Worm (Caenorhabditis elegans): ENCODE results near the gene srd-68.

Gene srd-68

DNA sequence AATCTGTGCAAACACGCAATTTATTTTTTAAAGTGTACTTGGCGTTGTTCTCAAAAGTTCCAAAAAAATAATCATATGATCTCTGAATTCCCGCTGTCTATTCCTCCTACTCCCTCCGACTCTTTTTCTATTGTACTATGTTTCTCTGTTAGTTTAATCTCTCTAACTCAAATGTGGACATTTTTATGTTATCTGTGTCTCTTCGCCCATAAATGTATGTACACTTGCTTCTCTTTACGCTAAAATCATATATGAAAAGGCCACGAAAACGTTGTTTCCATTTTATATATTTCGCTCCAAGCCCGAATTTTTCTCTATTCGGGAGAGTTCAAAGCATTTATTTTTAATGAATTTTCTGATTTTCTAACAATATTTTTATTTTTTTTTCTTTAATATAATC lies 8.2 kb upstream of the srd-68 start:
- peak; percentile 3 for TF ChIP-seq pqm-1 (tag; optimal IDR thresholded peaks at IDR 0.05)
- no peak for TF ChIP-seq ztf-4 (tag; optimal IDR thresholded peaks at IDR 0.05)
- TF ChIP-seq elt-2 (tag; optimal IDR thresholded peaks at IDR 0.05) = peak; percentile 25
- peak; percentile 61 for TF ChIP-seq pha-4 (tag; optimal IDR thresholded peaks at IDR 0.05)
- no peak for TF ChIP-seq eor-1 (tag; optimal IDR thresholded peaks at IDR 0.05)
- TF ChIP-seq egl-5 (tag; optimal IDR thresholded peaks at IDR 0.05) = no peak
- TF ChIP-seq fos-1 (tag; optimal IDR thresholded peaks at IDR 0.05) = no peak

DNA sequence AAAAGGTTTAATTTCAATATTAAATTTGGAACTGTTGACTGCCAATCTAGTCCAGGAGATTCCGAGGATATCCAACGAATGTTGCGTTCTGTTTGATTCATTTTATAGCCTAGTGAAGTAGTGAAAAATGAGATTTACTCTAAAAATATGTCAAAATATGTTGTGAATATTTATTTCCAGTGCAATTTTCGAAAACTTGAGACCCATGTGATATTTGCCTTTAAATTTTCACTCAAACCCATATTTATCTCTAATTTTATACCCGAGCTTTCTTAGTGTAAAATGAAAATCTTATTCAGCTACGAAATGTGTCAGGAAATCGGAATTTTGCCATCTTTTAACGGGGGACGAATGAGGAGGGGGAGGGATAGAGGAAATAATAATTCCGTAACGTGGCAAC lies 7.2 kb upstream of the srd-68 start, which contains the start of gene F09C6.16:
F09C6.16 (minus strand) TSS at position 101 of the 400 bp plus-strand sequence.
- TF ChIP-seq ceh-9 (tag; optimal IDR thresholded peaks at IDR 0.05) (no peak), egl-27 (tag; optimal IDR thresholded peaks at IDR 0.05) (no peak), eor-1 (tag; optimal IDR thresholded peaks at IDR 0.05) (no peak), zag-1 (tag; optimal IDR thresholded peaks at IDR 0.05) (no peak)

DNA sequence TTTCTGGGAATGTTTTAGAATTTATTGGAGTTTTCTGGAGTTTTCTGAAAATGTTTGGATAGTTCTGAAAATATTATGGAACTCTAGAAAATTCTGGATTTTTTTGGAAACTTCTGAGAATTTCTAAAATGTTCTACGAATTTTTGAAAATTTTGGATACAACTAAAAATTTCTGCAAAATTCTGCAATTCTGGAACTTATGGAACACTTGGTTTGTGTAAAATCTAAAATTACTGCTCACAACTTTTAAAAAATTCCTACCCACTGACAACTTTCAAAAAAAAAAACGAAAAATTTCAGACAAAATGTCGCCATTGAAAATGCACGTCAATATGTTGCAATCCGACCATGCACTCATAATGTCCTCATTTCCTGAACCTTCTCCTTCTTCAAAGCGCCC lies 2.0 kb upstream of the srd-68 start, which contains the start of gene nhr-262:
nhr-262 (plus strand) TSS at position 301 of the 400 bp plus-strand sequence.
- no peak for TF ChIP-seq nhr-67 (tag; optimal IDR thresholded peaks at IDR 0.05)
- no peak for TF ChIP-seq R02D3.7 (tag; optimal IDR thresholded peaks at IDR 0.05)
- no peak for TF ChIP-seq ztf-4 (tag; optimal IDR thresholded peaks at IDR 0.05)
- TF ChIP-seq lin-39 (tag; optimal IDR thresholded peaks at IDR 0.05) = no peak
- TF ChIP-seq pha-4 (tag; optimal IDR thresholded peaks at IDR 0.05) = no peak
- TF ChIP-seq elt-1 (tag; optimal IDR thresholded peaks at IDR 0.05) = no peak
- no peak for TF ChIP-seq nhr-76 (tag; optimal IDR thresholded peaks at IDR 0.05)
- no peak for TF ChIP-seq fos-1 (tag; optimal IDR thresholded peaks at IDR 0.05)
- TF ChIP-seq sea-2 (GFP tag; optimal IDR thresholded peaks at IDR 0.05) = no peak
- TF ChIP-seq fkh-2 (tag; optimal IDR thresholded peaks at IDR 0.05) = no peak
- TF ChIP-seq nhr-237 (tag; optimal IDR thresholded peaks at IDR 0.05) = no peak
- TF ChIP-seq nhr-25 (tag; optimal IDR thresholded peaks at IDR 0.05) = no peak
- TF ChIP-seq aly-2 (tag; optimal IDR thresholded peaks at IDR 0.05) = no peak
- TF ChIP-seq zag-1 (tag; optimal IDR thresholded peaks at IDR 0.05) = no peak
- TF ChIP-seq pqm-1 (tag; optimal IDR thresholded peaks at IDR 0.05) = no peak

DNA sequence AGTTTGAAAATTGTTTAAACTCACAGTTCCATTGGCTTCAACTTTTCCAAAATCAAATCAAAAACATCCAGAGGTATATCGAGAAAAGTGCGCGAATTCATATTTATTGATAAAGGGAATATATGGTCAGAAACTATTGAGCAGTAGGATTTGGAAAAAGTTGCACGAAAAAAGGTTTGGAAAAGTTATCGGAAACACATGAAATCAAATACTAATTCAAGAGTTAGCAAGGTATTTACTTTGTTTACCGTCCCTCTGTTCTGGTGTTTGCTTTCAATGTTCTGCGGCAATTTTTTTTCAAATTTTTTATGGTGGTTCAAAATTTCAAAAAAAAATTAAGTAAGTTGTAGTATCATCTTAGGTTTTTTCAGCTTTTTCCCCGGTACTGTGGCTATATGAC lies 3.3 kb downstream of the srd-68 start, which contains the start of gene fbxa-45:
fbxa-45 (minus strand) TSS at position 101 of the 400 bp plus-strand sequence.
- TF ChIP-seq unc-62 (GFP tag; optimal IDR thresholded peaks at IDR 0.05) (no peak), pha-4 (tag; optimal IDR thresholded peaks at IDR 0.05) (no peak), elt-1 (tag; optimal IDR thresholded peaks at IDR 0.05) (no peak), ceh-16 (tag; optimal IDR thresholded peaks at IDR 0.05) (no peak), nhr-12 (tag; optimal IDR thresholded peaks at IDR 0.05) (no peak), ama-1 (optimal IDR thresholded peaks at IDR 0.05) (no peak), aly-2 (tag; optimal IDR thresholded peaks at IDR 0.05) (no peak), nhr-25 (tag; optimal IDR thresholded peaks at IDR 0.05) (no peak), elt-2 (tag; optimal IDR thresholded peaks at IDR 0.05) (no peak), hmg-11 (tag; optimal IDR thresholded peaks at IDR 0.05) (no peak), nhr-28 (tag; optimal IDR thresholded peaks at IDR 0.05) (no peak), R02D3.7 (tag; optimal IDR thresholded peaks at IDR 0.05) (no peak), pqm-1 (tag; optimal IDR thresholded peaks at IDR 0.05) (no peak), mdl-1 (tag; optimal IDR thresholded peaks at IDR 0.05) (no peak), nhr-67 (tag; optimal IDR thresholded peaks at IDR 0.05) (no peak), lin-15B (tag; optimal IDR thresholded peaks at IDR 0.05) (no peak), egl-5 (tag; optimal IDR thresholded peaks at IDR 0.05) (no peak), daf-12 (tag; optimal IDR thresholded peaks at IDR 0.05) (no peak)

DNA sequence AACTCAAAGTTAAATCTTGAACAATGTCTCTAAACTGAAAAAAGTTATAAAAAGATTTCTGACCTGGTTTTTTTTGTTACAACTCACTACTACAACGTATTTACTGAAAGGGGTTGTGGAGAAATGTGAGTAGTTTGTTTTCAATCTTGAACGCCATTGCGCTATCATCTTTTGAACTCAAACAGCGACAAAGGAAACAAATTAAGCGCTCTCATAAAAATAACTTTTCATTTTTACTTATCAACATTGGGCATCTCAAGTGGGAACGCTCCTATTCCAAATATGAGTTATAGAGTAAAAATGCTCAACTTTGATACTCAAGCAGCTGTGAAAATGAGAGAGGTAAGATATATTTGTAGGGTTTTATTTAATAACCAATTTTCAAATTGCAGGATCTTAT lies 9.2 kb downstream of the srd-68 start, which contains the start of gene F09C6.15:
F09C6.15 (plus strand) TSS at position 301 of the 400 bp plus-strand sequence.
- TF ChIP-seq R02D3.7 (tag; optimal IDR thresholded peaks at IDR 0.05) (no peak), zag-1 (tag; optimal IDR thresholded peaks at IDR 0.05) (no peak), skn-1 (tag; optimal IDR thresholded peaks at IDR 0.05) (no peak), unc-62 (GFP tag; optimal IDR thresholded peaks at IDR 0.05) (no peak), nhr-25 (tag; optimal IDR thresholded peaks at IDR 0.05) (no peak), ceh-16 (tag; optimal IDR thresholded peaks at IDR 0.05) (no peak), elt-3 (tag; optimal IDR thresholded peaks at IDR 0.05) (no peak), hmg-11 (tag; optimal IDR thresholded peaks at IDR 0.05) (no peak), egl-5 (tag; optimal IDR thresholded peaks at IDR 0.05) (no peak), unc-39 (tag; optimal IDR thresholded peaks at IDR 0.05) (no peak), nhr-237 (tag; optimal IDR thresholded peaks at IDR 0.05) (no peak), pha-4 (tag; optimal IDR thresholded peaks at IDR 0.05) (no peak), sea-2 (GFP tag; optimal IDR thresholded peaks at IDR 0.05) (no peak), elt-1 (tag; optimal IDR thresholded peaks at IDR 0.05) (no peak), nhr-11 (tag; optimal IDR thresholded peaks at IDR 0.05) (no peak), jun-1 (tag; optimal IDR thresholded peaks at IDR 0.05) (no peak), lin-15B (tag; optimal IDR thresholded peaks at IDR 0.05) (no peak), ceh-9 (tag; optimal IDR thresholded peaks at IDR 0.05) (no peak), fkh-2 (tag; optimal IDR thresholded peaks at IDR 0.05) (no peak), elt-2 (tag; optimal IDR thresholded peaks at IDR 0.05) (no peak)

Data from whole organism, L3 larva.